Worm (Caenorhabditis elegans): ENCODE measurements around the gene sra-37.

sra-37 gene

ce11 chrX:13871110-13871509, 22.0 kb downstream of the sra-37 start:
- TF ChIP-seq flt-1 (GFP tag; IDR thresholded peaks at IDR 0.05) (no peak), tab-1 (GFP tag; IDR thresholded peaks at IDR 0.05) (no peak), T22C8.4 (GFP tag; IDR thresholded peaks at IDR 0.05) (no peak), ztf-23 (GFP tag; IDR thresholded peaks at IDR 0.05) (no peak)

DNA sequence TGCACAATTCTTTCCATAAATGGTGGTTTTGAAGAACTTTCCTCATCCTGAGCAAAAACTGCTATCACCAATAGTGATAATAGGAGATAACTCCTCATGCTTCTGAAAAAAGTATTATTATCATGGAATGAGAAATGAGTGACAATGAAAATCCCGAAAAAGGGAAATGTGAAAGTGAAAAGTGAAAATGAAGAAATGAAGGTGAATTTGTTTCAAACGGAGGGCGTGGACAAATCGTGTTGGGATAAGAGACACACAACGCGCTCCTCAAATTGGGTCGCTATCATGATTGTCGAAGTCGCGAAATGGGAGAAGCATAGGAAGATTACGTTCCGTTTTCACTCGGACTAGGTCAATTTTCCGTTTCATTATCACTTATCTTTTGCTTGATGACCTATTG, 29.0 kb downstream of the sra-37 start, which contains the start of gene M03B6.3:
Gene M03B6.3 (minus strand): TSS at position 102 of the 400 bp plus-strand sequence.
- TF ChIP-seq T22C8.4 (GFP tag; IDR thresholded peaks at IDR 0.05) (no peak), flt-1 (GFP tag; IDR thresholded peaks at IDR 0.05) (no peak), ref-1 (GFP tag; conservative IDR thresholded peaks at IDR 0.05) (no peak), ztf-23 (GFP tag; IDR thresholded peaks at IDR 0.05) (no peak), ztf-29 (GFP tag; IDR thresholded peaks at IDR 0.05) (no peak), klf-2 (GFP tag; conservative IDR thresholded peaks at IDR 0.05) (no peak), med-1 (GFP tag; optimal IDR thresholded peaks at IDR 0.05; ENCODE audit: insufficient read depth) (no peak), tab-1 (GFP tag; IDR thresholded peaks at IDR 0.05) (no peak), cog-1 (tag; optimal IDR thresholded peaks at IDR 0.05) (no peak)

- no peak for TF ChIP-seq cog-1 (tag; optimal IDR thresholded peaks at IDR 0.05)
- TF ChIP-seq tab-1 (GFP tag; IDR thresholded peaks at IDR 0.05): no peak
- no peak for TF ChIP-seq flt-1 (GFP tag; IDR thresholded peaks at IDR 0.05)
- TF ChIP-seq klf-2 (GFP tag; conservative IDR thresholded peaks at IDR 0.05): no peak
- no peak for TF ChIP-seq ztf-23 (GFP tag; IDR thresholded peaks at IDR 0.05)
- no peak for TF ChIP-seq med-1 (GFP tag; optimal IDR thresholded peaks at IDR 0.05; ENCODE audit: insufficient read depth)
- TF ChIP-seq ref-1 (GFP tag; conservative IDR thresholded peaks at IDR 0.05): no peak
- no peak for TF ChIP-seq ztf-29 (GFP tag; IDR thresholded peaks at IDR 0.05)
- TF ChIP-seq T22C8.4 (GFP tag; IDR thresholded peaks at IDR 0.05): no peak
Observed at ce11 chrX:13858693-13859092, 34.5 kb downstream of the sra-37 start, which contains the start of gene M03B6.4. TSS of gene M03B6.4 (plus strand) at chrX:13858841.

- TF ChIP-seq ztf-23 (GFP tag; IDR thresholded peaks at IDR 0.05) (no peak), T22C8.4 (GFP tag; IDR thresholded peaks at IDR 0.05) (no peak), tab-1 (GFP tag; IDR thresholded peaks at IDR 0.05) (no peak), klf-2 (GFP tag; conservative IDR thresholded peaks at IDR 0.05) (no peak), cog-1 (tag; optimal IDR thresholded peaks at IDR 0.05) (no peak), flt-1 (GFP tag; IDR thresholded peaks at IDR 0.05) (no peak), ztf-29 (GFP tag; IDR thresholded peaks at IDR 0.05) (no peak), med-1 (GFP tag; optimal IDR thresholded peaks at IDR 0.05; ENCODE audit: insufficient read depth) (no peak), ref-1 (GFP tag; conservative IDR thresholded peaks at IDR 0.05) (no peak)
Observed at ce11 chrX:13855928-13856327, 37.2 kb downstream of the sra-37 start.

DNA sequence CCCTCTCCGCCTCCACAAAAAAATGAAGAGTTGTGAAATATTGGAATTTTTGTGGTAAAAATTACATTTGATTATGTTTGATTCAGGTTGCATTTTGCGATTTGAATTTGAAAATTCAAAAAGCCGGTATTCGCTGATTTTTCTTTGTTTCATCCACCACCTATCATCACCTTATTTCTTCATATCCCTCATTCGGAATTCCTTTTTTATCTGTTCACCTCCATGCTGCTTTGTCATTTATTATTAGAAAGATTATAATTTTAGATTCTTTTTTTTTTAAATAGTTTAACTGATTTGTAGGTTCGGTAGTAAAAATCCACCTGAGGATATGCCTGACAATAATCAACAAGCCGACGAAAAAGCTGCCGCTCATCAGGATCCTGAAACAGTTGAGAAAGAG, 40.5 kb downstream of the sra-37 start, which contains the start of gene mct-3:
Gene mct-3 (plus strand): TSS at position 301 of the 400 bp plus-strand sequence.
- no peak for TF ChIP-seq tab-1 (GFP tag; IDR thresholded peaks at IDR 0.05)
- no peak for TF ChIP-seq T22C8.4 (GFP tag; IDR thresholded peaks at IDR 0.05)
- no peak for TF ChIP-seq klf-2 (GFP tag; conservative IDR thresholded peaks at IDR 0.05)
- no peak for TF ChIP-seq ztf-23 (GFP tag; IDR thresholded peaks at IDR 0.05)
- TF ChIP-seq flt-1 (GFP tag; IDR thresholded peaks at IDR 0.05): no peak
- no peak for TF ChIP-seq med-1 (GFP tag; optimal IDR thresholded peaks at IDR 0.05; ENCODE audit: insufficient read depth)
- TF ChIP-seq cog-1 (tag; optimal IDR thresholded peaks at IDR 0.05): no peak
- TF ChIP-seq ztf-29 (GFP tag; IDR thresholded peaks at IDR 0.05): no peak

DNA sequence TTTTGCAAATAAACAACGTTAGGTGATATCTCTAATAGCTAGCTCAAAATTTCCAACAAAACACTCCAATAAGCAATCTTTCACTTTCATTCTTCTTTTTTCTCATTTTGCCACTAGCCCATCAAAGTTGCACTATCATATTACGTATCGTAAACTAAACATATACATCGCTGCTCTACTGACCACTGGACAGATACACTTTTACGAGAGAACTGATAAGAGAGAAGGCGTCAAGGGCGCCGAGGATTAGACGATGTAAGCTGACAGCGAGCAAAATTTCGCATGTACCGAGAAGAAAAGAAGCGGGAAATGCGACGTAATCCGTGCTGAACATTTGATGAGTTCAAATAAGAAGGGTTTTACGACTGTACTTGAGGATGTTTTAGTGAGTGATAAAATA, 41.6 kb downstream of the sra-37 start:
- TF ChIP-seq tab-1 (GFP tag; IDR thresholded peaks at IDR 0.05) (no peak), T22C8.4 (GFP tag; IDR thresholded peaks at IDR 0.05) (no peak), ztf-23 (GFP tag; IDR thresholded peaks at IDR 0.05) (no peak), ztf-29 (GFP tag; IDR thresholded peaks at IDR 0.05) (no peak), klf-2 (GFP tag; conservative IDR thresholded peaks at IDR 0.05) (no peak), flt-1 (GFP tag; IDR thresholded peaks at IDR 0.05) (no peak), med-1 (GFP tag; optimal IDR thresholded peaks at IDR 0.05; ENCODE audit: insufficient read depth) (no peak), ref-1 (GFP tag; conservative IDR thresholded peaks at IDR 0.05) (no peak), cog-1 (tag; optimal IDR thresholded peaks at IDR 0.05) (no peak)

DNA sequence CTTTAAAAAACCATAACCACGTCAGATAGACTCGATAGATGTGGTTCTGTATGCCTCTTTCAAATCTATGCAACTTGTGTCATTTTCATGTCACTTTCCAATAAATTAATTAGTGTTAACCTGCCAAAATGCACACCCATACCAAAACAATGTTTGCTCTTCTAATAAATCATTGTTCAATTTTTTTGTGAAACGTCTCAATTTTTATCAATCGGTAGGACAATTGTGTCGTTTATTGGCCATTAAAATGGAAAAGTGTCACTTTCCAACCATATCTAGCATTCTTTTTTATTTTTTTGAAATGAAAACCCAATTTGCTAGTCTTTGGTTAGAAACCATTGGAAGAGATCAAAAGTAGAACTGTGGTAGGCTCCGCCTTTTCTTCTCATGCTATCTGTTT, 42.8 kb downstream of the sra-37 start:
- TF ChIP-seq ztf-23 (GFP tag; IDR thresholded peaks at IDR 0.05) (no peak), tab-1 (GFP tag; IDR thresholded peaks at IDR 0.05) (no peak), T22C8.4 (GFP tag; IDR thresholded peaks at IDR 0.05) (no peak), ztf-29 (GFP tag; IDR thresholded peaks at IDR 0.05) (no peak), klf-2 (GFP tag; conservative IDR thresholded peaks at IDR 0.05) (no peak), flt-1 (GFP tag; IDR thresholded peaks at IDR 0.05) (no peak), ref-1 (GFP tag; conservative IDR thresholded peaks at IDR 0.05) (no peak)

- TF ChIP-seq flt-1 (GFP tag; IDR thresholded peaks at IDR 0.05): no peak
- no peak for TF ChIP-seq ref-1 (GFP tag; conservative IDR thresholded peaks at IDR 0.05)
- no peak for TF ChIP-seq cog-1 (tag; optimal IDR thresholded peaks at IDR 0.05)
- TF ChIP-seq ztf-29 (GFP tag; IDR thresholded peaks at IDR 0.05): no peak
- no peak for TF ChIP-seq ztf-23 (GFP tag; IDR thresholded peaks at IDR 0.05)
- TF ChIP-seq med-1 (GFP tag; optimal IDR thresholded peaks at IDR 0.05; ENCODE audit: insufficient read depth): no peak
- TF ChIP-seq tab-1 (GFP tag; IDR thresholded peaks at IDR 0.05): no peak
- no peak for TF ChIP-seq T22C8.4 (GFP tag; IDR thresholded peaks at IDR 0.05)
- no peak for TF ChIP-seq klf-2 (GFP tag; conservative IDR thresholded peaks at IDR 0.05)
Observed at ce11 chrX:13846024-13846423, 47.1 kb downstream of the sra-37 start.

ce11 chrX:13843676-13844075, 49.5 kb downstream of the sra-37 start, which contains the start of gene M03B6.5:
TSS of gene M03B6.5 (plus strand) at chrX:13843976.
- TF ChIP-seq klf-2 (GFP tag; conservative IDR thresholded peaks at IDR 0.05): no peak
- TF ChIP-seq T22C8.4 (GFP tag; IDR thresholded peaks at IDR 0.05): no peak
- TF ChIP-seq tab-1 (GFP tag; IDR thresholded peaks at IDR 0.05): no peak
- no peak for TF ChIP-seq flt-1 (GFP tag; IDR thresholded peaks at IDR 0.05)
- no peak for TF ChIP-seq ztf-29 (GFP tag; IDR thresholded peaks at IDR 0.05)
- TF ChIP-seq ztf-23 (GFP tag; IDR thresholded peaks at IDR 0.05): no peak
- no peak for TF ChIP-seq cog-1 (tag; optimal IDR thresholded peaks at IDR 0.05)
- TF ChIP-seq ref-1 (GFP tag; conservative IDR thresholded peaks at IDR 0.05): no peak
- no peak for TF ChIP-seq med-1 (GFP tag; optimal IDR thresholded peaks at IDR 0.05; ENCODE audit: insufficient read depth)

DNA sequence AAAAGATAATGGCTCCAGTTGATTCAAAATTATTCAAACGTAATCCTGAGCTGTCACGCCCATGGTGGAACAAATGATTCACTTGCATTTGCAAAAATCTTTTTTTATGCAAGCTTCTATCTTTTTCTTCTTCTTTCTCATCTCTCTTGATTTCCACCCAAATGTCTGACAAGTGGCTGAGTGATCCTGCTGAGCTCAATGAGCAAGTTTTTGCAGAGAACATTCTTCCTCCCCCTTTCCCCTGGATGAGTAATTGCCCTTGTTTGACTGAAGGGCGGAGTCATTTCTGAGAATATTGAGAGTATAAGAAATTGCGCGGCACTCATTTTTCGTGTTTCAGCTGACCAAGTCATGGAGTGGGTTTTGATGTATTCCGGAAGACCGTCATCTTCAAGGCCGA, 51.9 kb downstream of the sra-37 start, which contains the start of gene M03B6.1:
Gene M03B6.1 (plus strand): TSS at position 334 of the 400 bp plus-strand sequence.
- no peak for TF ChIP-seq T22C8.4 (GFP tag; IDR thresholded peaks at IDR 0.05)
- TF ChIP-seq tab-1 (GFP tag; IDR thresholded peaks at IDR 0.05): no peak
- TF ChIP-seq flt-1 (GFP tag; IDR thresholded peaks at IDR 0.05): no peak
- TF ChIP-seq klf-2 (GFP tag; conservative IDR thresholded peaks at IDR 0.05): no peak
